Worm (Caenorhabditis elegans): ENCODE measurements around the gene C54C6.7.

ce11 chrIII:3504239-3504638 lies 42.0 kb downstream of the C54C6.7 start:
- TF ChIP-seq skn-1 (tag; optimal IDR thresholded peaks at IDR 0.05) (no peak), elt-1 (tag; optimal IDR thresholded peaks at IDR 0.05) (no peak), mdl-1 (tag; optimal IDR thresholded peaks at IDR 0.05) (no peak), unc-39 (tag; optimal IDR thresholded peaks at IDR 0.05) (no peak), nhr-28 (tag; optimal IDR thresholded peaks at IDR 0.05) (no peak)

Data from whole organism, L3 larva.